Worm (Caenorhabditis elegans): ENCODE data around the gene Y39G8B.1.

ce11 chrII:13961567-13961966, 12.0 kb downstream of the Y39G8B.1 start:
- TF ChIP-seq C38D4.7 (GFP tag; optimal IDR thresholded peaks at IDR 0.05): no peak
- no peak for TF ChIP-seq pqm-1 (tag; optimal IDR thresholded peaks at IDR 0.05)
- no peak for TF ChIP-seq F13H6.1 (tag; optimal IDR thresholded peaks at IDR 0.05)
- no peak for TF ChIP-seq nhr-11 (tag; optimal IDR thresholded peaks at IDR 0.05)
- no peak for TF ChIP-seq pha-4 (tag; optimal IDR thresholded peaks at IDR 0.05)
- TF ChIP-seq ceh-19 (GFP tag; optimal IDR thresholded peaks at IDR 0.05): no peak
- TF ChIP-seq sox-4 (tag; optimal IDR thresholded peaks at IDR 0.05): no peak
